Worm (Caenorhabditis elegans) whole organism, L2 larva: ENCODE measurements around the gene mvk-1.

Experiments used
- egl-27 ChIP-seq: sonication (generic microtip); optimal IDR thresholded peaks from 3 replicates; lab custom pipeline; 2017; ENCODE audit warnings: missing biosample characterization, missing genetic modification reagents, missing genetic modification characterization
- lsy-2 ChIP-seq, 2 experiments: fragments of 150-350 bp in 1 of 2; sonication (generic microtip) in 1 of 2; optimal IDR thresholded peaks; 2 replicates each; lab custom pipeline; 2014 to 2017; ENCODE audit warnings: missing biosample characterization in 2 of 2, missing genetic modification characterization in 2 of 2

- TF ChIP-seq lsy-2 (tag; optimal IDR thresholded peaks at IDR 0.05; lab: Kevin White, UChicago) (no peak), egl-27 (tag; lab: Kevin White, UChicago) (no peak)
Observed at ce11 chrIII:6177631-6178030, 41.6 kb upstream of the mvk-1 start.
